Worm (Caenorhabditis elegans) whole organism, L4/young adult: Measurements from ENCODE around the gene C03B8.3.

Experiments
- W03F9.2 ChIP-seq: fragments of 150-350 bp; optimal IDR thresholded peaks from 2 replicates; lab custom pipeline; 2014; ENCODE audit warnings: missing biosample characterization, missing genetic modification characterization
- him-1 ChIP-seq: sonication (generic microtip); optimal IDR thresholded peaks from 2 replicates; lab custom pipeline; 2016; ENCODE audit warnings: missing genotype, missing genetic modification reagents, missing genetic modification characterization, missing compliant biosample characterization

DNA sequence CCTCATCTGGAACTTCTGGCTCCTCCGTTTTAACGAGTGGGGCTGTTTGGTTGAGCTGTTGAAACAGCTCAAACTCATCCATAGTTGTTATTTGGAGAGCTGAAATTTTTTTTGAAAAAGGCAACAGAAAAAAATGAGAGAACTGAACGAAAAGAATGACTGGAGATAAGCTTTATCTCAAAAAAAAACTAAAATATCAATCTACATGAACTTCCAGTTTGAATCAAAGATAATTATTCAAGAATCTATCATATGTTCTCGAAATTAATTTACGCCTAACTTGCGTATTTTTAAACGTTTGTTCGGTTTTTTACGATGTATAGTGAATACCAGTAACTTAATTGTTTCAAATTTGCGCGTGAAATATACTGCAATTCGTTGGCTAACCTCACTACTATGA, 2.7 kb upstream of the C03B8.3 start, which contains the start of gene lin-13:
- TF ChIP-seq W03F9.2 (tag; lab: Kevin White, UChicago), result no peak
- no peak for TF ChIP-seq him-1
